Fruit fly (Drosophila melanogaster): Measurements from ENCODE around the gene TyrR.

TyrR gene

DNA sequence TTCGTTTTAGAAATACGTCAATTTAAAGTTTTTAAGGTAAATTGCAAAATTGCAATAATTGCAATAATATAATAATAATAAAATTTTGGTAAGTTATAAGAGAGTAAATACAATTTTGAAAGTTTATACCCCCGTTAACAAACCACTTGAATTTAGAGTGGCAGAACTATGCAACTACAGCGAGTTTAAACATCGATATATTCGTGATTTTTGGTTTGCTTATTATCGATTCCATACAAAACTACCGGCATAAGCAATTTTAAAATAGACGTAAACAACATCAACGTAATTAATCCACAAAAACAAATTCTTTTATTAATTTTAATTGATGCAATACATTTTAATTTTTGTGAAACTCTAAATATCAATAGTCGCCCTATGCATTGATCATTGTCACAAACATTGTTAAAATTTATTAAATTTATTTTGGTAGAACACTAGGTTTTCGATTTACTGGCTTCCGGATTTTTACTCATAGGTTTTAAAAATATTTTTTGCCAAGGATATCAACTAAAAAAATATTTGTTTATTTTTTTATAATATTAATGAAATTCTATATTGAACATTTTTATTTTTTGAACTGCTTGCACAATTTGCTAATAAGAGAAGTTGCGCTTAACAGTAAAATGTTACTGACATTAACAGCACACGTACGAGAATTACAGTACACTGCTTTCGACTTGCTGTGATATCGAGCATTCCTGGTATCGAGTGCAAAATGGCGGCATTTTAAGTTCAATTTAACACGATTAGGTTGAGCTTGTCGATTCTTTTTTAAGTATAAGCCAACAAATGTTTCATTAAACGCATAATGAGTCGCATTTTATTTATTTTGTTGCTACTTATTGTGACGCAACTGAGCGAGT lies 44.0 kb downstream of the TyrR start, which contains the start of gene Pxt:
Pxt (plus strand) TSS at position 695 of the 866 bp plus-strand sequence.
- TF ChIP-seq CG33017 (tag; optimal IDR thresholded peaks at IDR 0.05) (no peak), kay (GFP tag; ENCODE audit: borderline replicate concordance) (peak; percentile 90), tj (GFP tag; optimal IDR thresholded peaks at IDR 0.05) (peak; percentile 83), Crg-1 (GFP tag; optimal IDR thresholded peaks at IDR 0.05) (no peak), CG7101 (tag; optimal IDR thresholded peaks at IDR 0.05) (no peak)

DNA sequence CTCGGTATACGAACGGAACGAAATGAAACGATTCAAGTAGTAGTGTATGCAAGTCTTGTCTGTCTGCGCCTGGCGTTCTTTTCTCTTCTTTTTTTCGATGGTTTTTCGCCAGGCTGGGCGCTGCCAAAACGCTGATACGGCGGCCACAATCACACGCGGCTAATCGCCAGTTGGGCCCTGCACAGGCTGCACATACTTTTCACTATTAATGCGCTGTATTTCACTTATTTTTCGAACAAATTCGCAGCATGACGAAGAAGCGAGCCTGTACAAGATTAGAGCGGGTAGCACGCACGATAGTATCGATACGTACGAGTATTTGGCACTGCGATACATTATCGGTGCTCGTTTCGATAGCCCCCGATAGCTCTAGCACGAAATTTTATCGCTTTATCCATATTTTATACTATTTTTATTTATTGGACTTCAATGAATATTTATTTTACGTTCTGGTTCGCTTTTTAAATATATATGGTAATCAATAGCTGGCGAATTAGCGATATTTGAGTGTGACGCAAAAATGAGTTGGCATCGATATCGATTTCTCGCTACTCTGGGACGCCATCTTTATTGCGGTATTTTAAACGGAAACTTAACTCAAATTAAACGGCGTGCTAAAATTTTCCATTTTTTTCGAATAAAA lies 44.8 kb downstream of the TyrR start, which contains the start of gene osa:
osa (minus strand) TSS at position 300 of the 643 bp plus-strand sequence.
- peak; percentile 49 for TF ChIP-seq ovo (GFP tag; optimal IDR thresholded peaks at IDR 0.05)
- peak; percentile 14 for TF ChIP-seq CG7101 (tag; optimal IDR thresholded peaks at IDR 0.05)
- no peak for TF ChIP-seq CG7045 (GFP tag; optimal IDR thresholded peaks at IDR 0.05)
- TF ChIP-seq CG14711 (tag; optimal IDR thresholded peaks at IDR 0.05), result peak; percentile 33
- TF ChIP-seq CG5204 (GFP tag; optimal IDR thresholded peaks at IDR 0.05), result peak; percentile 33
- TF ChIP-seq bab1 (GFP tag; optimal IDR thresholded peaks at IDR 0.05), result peak; percentile 61
- TF ChIP-seq Crg-1 (GFP tag; optimal IDR thresholded peaks at IDR 0.05), result peak; percentile 46
- TF ChIP-seq Hr96 (GFP tag; optimal IDR thresholded peaks at IDR 0.05), result peak; percentile 40
- peak; percentile 56 for TF ChIP-seq toe (GFP tag; optimal IDR thresholded peaks at IDR 0.05)
- TF ChIP-seq CG33017 (tag; optimal IDR thresholded peaks at IDR 0.05), result no peak
- TF ChIP-seq kay (GFP tag; ENCODE audit: borderline replicate concordance), result no peak
- peak; percentile 10 for TF ChIP-seq CG1620 (GFP tag; optimal IDR thresholded peaks at IDR 0.05)
- peak; percentile 18 for TF ChIP-seq Mnt (GFP tag; optimal IDR thresholded peaks at IDR 0.05)

DNA sequence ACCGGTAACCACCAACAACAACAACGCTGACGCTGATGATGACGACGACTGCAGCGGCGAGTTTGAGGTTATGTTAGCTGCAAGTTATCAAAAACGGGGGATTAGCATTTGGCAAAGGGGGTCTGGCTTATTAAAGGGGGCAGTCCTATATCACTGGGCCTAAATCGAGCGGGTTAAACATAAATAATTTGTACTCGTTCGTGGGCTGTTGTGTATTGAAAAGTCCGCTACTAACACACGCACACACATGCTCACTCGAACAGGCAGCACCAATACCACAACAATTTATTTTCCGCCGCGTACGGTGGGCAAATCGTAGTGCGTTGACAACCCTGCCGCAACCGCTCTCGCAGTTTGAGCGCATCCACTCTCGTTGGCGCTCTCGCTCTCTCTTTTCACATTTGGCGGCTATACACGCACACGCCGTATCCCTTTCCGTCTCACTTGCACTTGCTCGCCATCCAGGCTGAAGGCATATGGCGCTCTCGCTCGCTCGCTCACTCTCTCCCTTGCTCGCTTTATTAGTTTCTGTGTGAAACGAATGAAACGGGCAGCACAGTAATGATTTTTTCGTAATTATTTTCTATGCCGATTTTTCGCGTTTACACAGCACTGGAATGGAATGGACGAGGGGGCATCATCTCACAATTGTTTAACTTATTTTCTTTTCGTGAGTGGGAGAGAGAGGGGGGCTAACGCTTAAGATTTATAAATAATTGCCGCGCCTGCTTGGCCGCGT lies 46.0 kb downstream of the TyrR start:
- TF ChIP-seq Crg-1 (GFP tag; optimal IDR thresholded peaks at IDR 0.05) (peak; percentile 66), kay (GFP tag; ENCODE audit: borderline replicate concordance) (no peak), Clk (GFP tag; optimal IDR thresholded peaks at IDR 0.05) (peak; percentile 49), CG7101 (tag; optimal IDR thresholded peaks at IDR 0.05) (peak; percentile 47), Hr96 (GFP tag; optimal IDR thresholded peaks at IDR 0.05) (peak; percentile 44), CG14711 (tag; optimal IDR thresholded peaks at IDR 0.05) (peak; percentile 99), bab1 (GFP tag; optimal IDR thresholded peaks at IDR 0.05) (peak; percentile 58), CG1620 (GFP tag; optimal IDR thresholded peaks at IDR 0.05) (peak; percentile 21), ovo (GFP tag; optimal IDR thresholded peaks at IDR 0.05) (peak; percentile 55), Mnt (GFP tag; optimal IDR thresholded peaks at IDR 0.05) (peak; percentile 77), pad (GFP tag; optimal IDR thresholded peaks at IDR 0.05) (peak; percentile 70), CG12768 (GFP tag; optimal IDR thresholded peaks at IDR 0.05) (peak; percentile 58), CG11617 (GFP tag; optimal IDR thresholded peaks at IDR 0.05) (peak; percentile 41), cic (GFP tag; optimal IDR thresholded peaks at IDR 0.05) (peak; percentile 74), CG33017 (tag; optimal IDR thresholded peaks at IDR 0.05) (peak; percentile 34), CG5204 (GFP tag; optimal IDR thresholded peaks at IDR 0.05) (no peak), toe (GFP tag; optimal IDR thresholded peaks at IDR 0.05) (peak; percentile 11), tj (GFP tag; optimal IDR thresholded peaks at IDR 0.05) (peak; percentile 58), CG7045 (GFP tag; optimal IDR thresholded peaks at IDR 0.05) (peak; percentile 27), cnc (optimal IDR thresholded peaks at IDR 0.05) (no peak)

DNA sequence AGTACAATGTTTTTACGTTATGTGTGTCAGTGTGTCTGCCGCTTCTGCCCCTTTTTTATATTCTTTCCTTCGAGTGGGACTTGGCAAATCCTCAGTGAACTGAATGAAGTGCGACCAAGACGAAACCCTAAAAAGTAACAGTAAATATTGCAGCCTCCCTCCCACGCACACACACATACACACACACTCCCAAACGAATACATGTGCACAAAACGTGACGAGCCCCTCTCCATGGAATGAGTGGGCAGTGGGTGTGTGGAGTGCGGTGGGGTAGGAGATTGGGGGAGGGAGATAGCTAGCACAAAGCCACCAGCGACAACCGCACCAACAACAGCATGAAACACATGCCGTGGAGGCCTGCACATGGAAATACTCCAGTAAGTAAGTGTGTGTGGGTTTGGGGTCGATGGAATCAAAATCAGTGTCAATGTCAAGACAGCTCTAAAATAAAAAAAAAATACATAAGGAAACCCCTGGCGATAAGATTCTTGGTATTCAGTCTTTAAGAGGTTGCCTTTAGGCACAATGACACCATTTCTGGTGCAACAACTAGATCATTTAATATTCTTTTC lies 48.1 kb downstream of the TyrR start:
- TF ChIP-seq pad (GFP tag; optimal IDR thresholded peaks at IDR 0.05), result peak; percentile 92
- no peak for TF ChIP-seq CG33017 (tag; optimal IDR thresholded peaks at IDR 0.05)

DNA sequence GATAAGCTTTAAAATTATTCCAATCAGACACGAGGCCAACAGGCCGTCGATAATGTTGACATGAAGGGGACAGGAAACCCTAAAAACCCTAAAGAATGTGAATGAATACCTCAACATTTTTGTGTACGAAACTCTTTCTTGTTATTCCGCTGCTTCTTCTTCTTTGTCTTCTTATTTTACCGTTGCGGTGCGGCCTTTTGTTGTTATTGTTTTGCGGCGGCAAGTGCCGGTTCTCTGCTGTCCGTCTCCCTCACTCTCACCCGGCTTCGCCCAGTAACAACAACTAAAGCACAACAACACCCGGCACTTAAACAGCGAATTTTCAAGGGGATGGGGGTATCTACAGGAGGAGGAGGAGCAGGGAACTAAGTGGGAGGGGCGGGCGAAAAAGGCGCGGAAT lies 48.6 kb downstream of the TyrR start:
- no peak for TF ChIP-seq CG7045 (GFP tag; optimal IDR thresholded peaks at IDR 0.05)
- peak; percentile 58 for TF ChIP-seq CG14711 (tag; optimal IDR thresholded peaks at IDR 0.05)
- peak; percentile 53 for TF ChIP-seq ovo (GFP tag; optimal IDR thresholded peaks at IDR 0.05)
- TF ChIP-seq Mnt (GFP tag; optimal IDR thresholded peaks at IDR 0.05), result no peak
- TF ChIP-seq cic (GFP tag; optimal IDR thresholded peaks at IDR 0.05), result peak; percentile 33
- no peak for TF ChIP-seq pad (GFP tag; optimal IDR thresholded peaks at IDR 0.05)
- peak; percentile 56 for TF ChIP-seq tj (GFP tag; optimal IDR thresholded peaks at IDR 0.05)

All from whole organism, adult.